Worm (Caenorhabditis elegans): ENCODE data around the gene C34C12.6.
A peak's percentile ranks its signal among the peaks of the same experiment; 100 is the strongest.

Gene C34C12.6

ce11 chrIII:3460061-3460460 lies 22.3 kb upstream of the C34C12.6 start, which contains the start of gene C34C12.8:
Gene C34C12.8 (plus strand): TSS chrIII:3460406.
- TF ChIP-seq ZK546.5 (tag; optimal IDR thresholded peaks at IDR 0.05) (peak; percentile 65), lin-13 (GFP tag; optimal IDR thresholded peaks at IDR 0.05) (peak; percentile 94), C34F6.9 (tag; optimal IDR thresholded peaks at IDR 0.05) (peak; percentile 97), nhr-10 (tag; optimal IDR thresholded peaks at IDR 0.05) (peak; percentile 85), unc-62 (GFP tag; optimal IDR thresholded peaks at IDR 0.05) (peak; percentile 58), mab-5 (tag; optimal IDR thresholded peaks at IDR 0.05) (peak; percentile 96), alr-1 (tag; optimal IDR thresholded peaks at IDR 0.05) (no peak), Y55F3AM.14 (GFP tag; optimal IDR thresholded peaks at IDR 0.05) (peak; percentile 80), lin-11 (tag; optimal IDR thresholded peaks at IDR 0.05) (peak; percentile 93), crh-2 (tag; optimal IDR thresholded peaks at IDR 0.05) (peak; percentile 96), elt-1 (tag; optimal IDR thresholded peaks at IDR 0.05) (peak; percentile 41), nhr-11 (tag; optimal IDR thresholded peaks at IDR 0.05) (no peak), nhr-25 (tag; optimal IDR thresholded peaks at IDR 0.05) (peak; percentile 97), mbf-1 (tag; optimal IDR thresholded peaks at IDR 0.05) (no peak), ztf-11 (tag; optimal IDR thresholded peaks at IDR 0.05) (no peak), nhr-6 (tag; optimal IDR thresholded peaks at IDR 0.05) (peak; percentile 86), blmp-1 (tag; optimal IDR thresholded peaks at IDR 0.05; ENCODE audit: insufficient read depth) (peak; percentile 74), nhr-129 (tag; optimal IDR thresholded peaks at IDR 0.05) (peak; percentile 91), sma-3 (GFP tag; optimal IDR thresholded peaks at IDR 0.05) (peak; percentile 95), unc-39 (tag; optimal IDR thresholded peaks at IDR 0.05) (no peak), dmd-4 (tag; optimal IDR thresholded peaks at IDR 0.05) (peak; percentile 35), ztf-1 (GFP tag; conservative IDR thresholded peaks at IDR 0.05) (0 out of 2 replicates have a peak, but pooled peaks have one; percentile 42), aly-2 (tag; optimal IDR thresholded peaks at IDR 0.05) (peak; percentile 48), nhr-237 (tag; optimal IDR thresholded peaks at IDR 0.05) (peak; percentile 69), nhr-12 (tag; optimal IDR thresholded peaks at IDR 0.05) (no peak), R02D3.7 (tag; optimal IDR thresholded peaks at IDR 0.05) (peak; percentile 77), fos-1 (tag; optimal IDR thresholded peaks at IDR 0.05) (peak; percentile 70), snpc-4 (tag; optimal IDR thresholded peaks at IDR 0.05) (peak; percentile 71), elt-3 (tag; optimal IDR thresholded peaks at IDR 0.05) (no peak), gmeb-1 (tag; optimal IDR thresholded peaks at IDR 0.05) (peak; percentile 98), nhr-77 (tag; optimal IDR thresholded peaks at IDR 0.05) (peak; percentile 85), skn-1 (tag; optimal IDR thresholded peaks at IDR 0.05) (no peak), F13H6.1 (tag; optimal IDR thresholded peaks at IDR 0.05) (peak; percentile 93), zag-1 (tag; optimal IDR thresholded peaks at IDR 0.05) (peak; percentile 81), nhr-21 (tag; optimal IDR thresholded peaks at IDR 0.05) (peak; percentile 96), ceh-16 (tag; optimal IDR thresholded peaks at IDR 0.05) (peak; percentile 79), mdl-1 (tag; optimal IDR thresholded peaks at IDR 0.05) (peak in 1 of 2 experiments; percentile 73), egl-27 (tag; optimal IDR thresholded peaks at IDR 0.05) (peak; percentile 93), lin-39 (tag; optimal IDR thresholded peaks at IDR 0.05) (no peak), unc-55 (GFP tag; optimal IDR thresholded peaks at IDR 0.05) (peak; percentile 97), peb-1 (tag; optimal IDR thresholded peaks at IDR 0.05) (no peak), lsy-2 (tag; optimal IDR thresholded peaks at IDR 0.05) (peak; percentile 97), sma-9 (GFP tag; optimal IDR thresholded peaks at IDR 0.05) (peak; percentile 97), sma-9 (tag; optimal IDR thresholded peaks at IDR 0.05) (no peak), ama-1 (optimal IDR thresholded peaks at IDR 0.05) (peak; percentile 79), ztf-4 (tag; optimal IDR thresholded peaks at IDR 0.05) (peak; percentile 94), sem-4 (tag; optimal IDR thresholded peaks at IDR 0.05) (peak; percentile 94), nhr-23 (tag; optimal IDR thresholded peaks at IDR 0.05) (no peak), ceh-82 (tag; optimal IDR thresholded peaks at IDR 0.05) (peak; percentile 71)
